Fruit fly (Drosophila melanogaster): Measurements from ENCODE around the gene CG7115.

The CG7115 gene

DNA sequence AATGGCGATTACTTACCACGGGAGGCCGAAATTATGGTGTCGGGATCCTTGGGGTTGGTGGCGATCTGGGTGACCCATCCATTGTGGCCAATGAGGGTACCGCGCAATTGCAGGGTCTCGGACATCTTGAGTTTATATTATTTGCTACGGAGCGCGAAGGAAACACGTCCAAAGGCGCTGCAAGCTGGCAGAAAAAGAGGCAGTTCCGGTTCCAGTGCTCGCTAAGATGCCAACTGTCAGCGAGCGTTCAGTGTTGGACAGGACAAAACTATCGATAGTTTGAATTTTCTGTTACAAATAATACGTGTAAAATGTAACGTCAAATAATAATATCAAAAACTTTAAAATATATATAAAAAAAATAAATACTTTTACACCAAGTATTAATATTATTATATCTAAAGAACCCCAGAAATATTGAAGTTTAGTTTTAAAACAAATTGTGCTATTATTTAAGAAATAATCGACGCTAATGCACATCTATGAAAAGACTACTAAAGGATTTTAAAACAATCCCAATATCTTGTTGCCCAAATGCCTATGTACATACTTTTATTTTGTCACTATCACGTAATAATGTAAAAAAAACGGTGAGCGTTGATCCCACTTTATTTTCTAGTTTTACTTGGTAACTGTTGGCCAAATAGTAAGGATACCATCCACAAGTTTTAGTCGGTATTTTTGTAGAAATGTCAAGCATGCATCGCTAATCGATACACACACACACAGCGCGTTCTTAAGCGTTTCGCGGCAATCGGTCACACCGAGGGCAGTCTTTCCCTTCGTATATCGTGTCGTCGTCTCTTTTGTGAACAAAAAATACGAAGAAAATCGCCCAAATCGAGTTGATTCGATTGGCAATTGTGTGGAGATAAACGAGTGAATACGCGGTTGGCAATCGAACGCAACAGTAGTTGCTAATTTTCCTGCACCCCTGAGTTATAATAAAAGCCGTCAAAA lies 6.4 kb downstream of the CG7115 start, which contains the start of the genes Rack1 and mts (continued):
- TF ChIP-seq Fer3 (tag; optimal IDR thresholded peaks at IDR 0.05) = peak; percentile 89
- peak; percentile 15 for TF ChIP-seq TFAM (GFP tag; optimal IDR thresholded peaks at IDR 0.05)
- TF ChIP-seq CG32767 (GFP tag; IDR thresholded peaks at IDR 0.05) = peak; percentile 49; the same call in 1 of the 2 replicates
- TF ChIP-seq dmrt11E (tag; optimal IDR thresholded peaks at IDR 0.05) = peak; percentile 67
- no peak for TF ChIP-seq dimm (GFP tag; IDR thresholded peaks at IDR 0.05)
- peak; percentile 70 for TF ChIP-seq bbx (GFP tag; IDR thresholded peaks at IDR 0.05; ENCODE audit: partially characterized antibody)
- peak; percentile 70 for TF ChIP-seq CG13624 (GFP tag; optimal IDR thresholded peaks at IDR 0.05)
- no peak for TF ChIP-seq CG4404 (GFP tag; IDR thresholded peaks at IDR 0.05)
- peak; percentile 60 for TF ChIP-seq CG10147 (GFP tag; optimal IDR thresholded peaks at IDR 0.05)
- TF ChIP-seq ssp (GFP tag; IDR thresholded peaks at IDR 0.05) = peak; percentile 61
- peak; percentile 91 for TF ChIP-seq CG10543 (GFP tag; optimal IDR thresholded peaks at IDR 0.05)
- peak; percentile 66 for TF ChIP-seq crc (GFP tag; optimal IDR thresholded peaks at IDR 0.05)
- peak; percentile 92 for TF ChIP-seq CG9437 (GFP tag; optimal IDR thresholded peaks at IDR 0.05)
- TF ChIP-seq inv (GFP tag; IDR thresholded peaks at IDR 0.05; ENCODE audit: partially characterized antibody) = peak; percentile 30; the same call in 1 of the 2 replicates
- peak; percentile 69 for TF ChIP-seq CG3065 (GFP tag; optimal IDR thresholded peaks at IDR 0.05)
- peak; percentile 60 for TF ChIP-seq mam (GFP tag; optimal IDR thresholded peaks at IDR 0.05)
- TF ChIP-seq Dip2 (GFP tag; IDR thresholded peaks at IDR 0.05) = no peak
- TF ChIP-seq CG12942 (GFP tag; optimal IDR thresholded peaks at IDR 0.05) = peak; percentile 72
- 0 out of 2 replicates have a peak, but pooled peaks have one; percentile 16 for TF ChIP-seq Poxn (GFP tag; IDR thresholded peaks at IDR 0.05)
- peak in 1 of 2 experiments; percentile 69 for TF ChIP-seq insv (GFP tag; optimal IDR thresholded peaks at IDR 0.05)
- TF ChIP-seq Hr3 (GFP tag; optimal IDR thresholded peaks at IDR 0.05) = peak; percentile 58
- peak; percentile 88 for TF ChIP-seq nau (GFP tag; optimal IDR thresholded peaks at IDR 0.05)
- TF ChIP-seq CG17385 (GFP tag; optimal IDR thresholded peaks at IDR 0.05) = peak; percentile 86
- peak; percentile 74 for TF ChIP-seq CG11085 (GFP tag; IDR thresholded peaks at IDR 0.05)
- peak; percentile 74 for TF ChIP-seq CG2202 (tag; optimal IDR thresholded peaks at IDR 0.05)
- peak; percentile 34 for TF ChIP-seq fd96Cb (tag; optimal IDR thresholded peaks at IDR 0.05)
- peak; percentile 81 for TF ChIP-seq slou (GFP tag; optimal IDR thresholded peaks at IDR 0.05)
- peak; percentile 90 for TF ChIP-seq ken (GFP tag; IDR thresholded peaks at IDR 0.05)
- TF ChIP-seq CG10321 (GFP tag; IDR thresholded peaks at IDR 0.05) = peak; percentile 67
- TF ChIP-seq CG1647 (GFP tag; optimal IDR thresholded peaks at IDR 0.05) = peak; percentile 42
- TF ChIP-seq unpg (GFP tag; optimal IDR thresholded peaks at IDR 0.05) = peak; percentile 83
- TF ChIP-seq luna (GFP tag; optimal IDR thresholded peaks at IDR 0.05) = peak; percentile 42
- peak; percentile 50 for TF ChIP-seq exex (tag; optimal IDR thresholded peaks at IDR 0.05)
- TF ChIP-seq Chrac-16 (GFP tag; optimal IDR thresholded peaks at IDR 0.05) = peak; percentile 69
- peak; percentile 62; the same call in 1 of the 2 replicates for TF ChIP-seq Bgb (GFP tag; IDR thresholded peaks at IDR 0.05; ENCODE audit: partially characterized antibody)
- TF ChIP-seq Trl (optimal IDR thresholded peaks at IDR 0.05) = no peak
- TF ChIP-seq Trl (GFP tag; optimal IDR thresholded peaks at IDR 0.05) = peak; percentile 80
- TF ChIP-seq lov (optimal IDR thresholded peaks at IDR 0.05) = no peak
- peak; percentile 92 for TF ChIP-seq lov (GFP tag; IDR thresholded peaks at IDR 0.05)
- peak; percentile 92 for TF ChIP-seq mirr (GFP tag; optimal IDR thresholded peaks at IDR 0.05)
- peak; percentile 73 for TF ChIP-seq ewg (GFP tag; optimal IDR thresholded peaks at IDR 0.05)
- no peak for TF ChIP-seq fru (optimal IDR thresholded peaks at IDR 0.05)
- peak; percentile 57 for TF ChIP-seq CG17186 (GFP tag; optimal IDR thresholded peaks at IDR 0.05)
- TF ChIP-seq esg (GFP tag; conservative IDR thresholded peaks at IDR 0.05) = no peak
- peak; percentile 83 for TF ChIP-seq Vsx1 (GFP tag; optimal IDR thresholded peaks at IDR 0.05)
- no peak for TF ChIP-seq CG15479 (GFP tag; optimal IDR thresholded peaks at IDR 0.05)
- no peak for TF ChIP-seq Hr39 (optimal IDR thresholded peaks at IDR 0.05)
- peak; percentile 88 for TF ChIP-seq NFAT (GFP tag; IDR thresholded peaks at IDR 0.05)
- peak; percentile 71 for TF ChIP-seq CG10959 (GFP tag; IDR thresholded peaks at IDR 0.05)
